Worm (Caenorhabditis elegans): ENCODE data around the gene Y41E3.8.

DNA sequence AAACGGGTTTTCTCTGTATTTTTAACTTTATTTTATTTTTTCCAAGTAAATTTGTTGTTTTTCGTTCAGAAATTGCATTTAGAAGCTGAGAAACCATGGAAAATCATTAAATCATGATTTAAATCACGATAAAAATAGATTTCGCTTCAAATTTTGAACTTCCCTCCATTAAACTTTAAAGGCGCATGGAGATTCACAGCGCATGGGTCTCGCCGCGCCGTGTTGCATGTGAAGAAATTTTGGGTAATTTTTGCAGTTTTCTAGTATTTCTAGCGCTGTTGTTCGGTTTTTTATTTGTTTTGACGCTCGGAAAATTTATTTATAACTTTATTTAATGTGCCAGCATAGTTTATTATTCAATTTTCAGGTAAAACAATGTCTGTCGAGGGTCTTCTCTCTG lies 8.2 kb upstream of the Y41E3.8 start, which contains the start of gene eef-1B.2:
- TF ChIP-seq tbx-37 (GFP tag; conservative IDR thresholded peaks at IDR 0.05) (no peak), hnd-1 (tag; optimal IDR thresholded peaks at IDR 0.05) (no peak), ets-7 (tag; optimal IDR thresholded peaks at IDR 0.05) (no peak), tra-4 (tag; optimal IDR thresholded peaks at IDR 0.05) (no peak), ceh-13 (GFP tag; optimal IDR thresholded peaks at IDR 0.05) (no peak), scrt-1 (GFP tag; IDR thresholded peaks at IDR 0.05) (no peak), B0310.2 (tag; optimal IDR thresholded peaks at IDR 0.05) (no peak), ama-1 (optimal IDR thresholded peaks at IDR 0.05) (peak; percentile 31), aly-1 (tag; optimal IDR thresholded peaks at IDR 0.05) (no peak), pes-1 (GFP tag; IDR thresholded peaks at IDR 0.05) (no peak), flt-1 (GFP tag; IDR thresholded peaks at IDR 0.05) (no peak)
